Fruit fly (Drosophila melanogaster) whole organism: Measurements from ENCODE around the gene SLC22A.

Experiments
- CG8478 ChIP-seq: fragments of >200 bp; optimal IDR thresholded peaks from 2 replicates; lab custom pipeline; 2018; ENCODE audit warnings: inconsistent platforms
- Dll ChIP-seq: fragments of >200 bp; optimal IDR thresholded peaks from 2 replicates; lab custom pipeline; 2017
- EcR ChIP-seq, 2 experiments: fragments of >200 bp; optimal IDR thresholded peaks; 2 replicates each; lab custom pipeline; 2017; ENCODE audit warnings: missing biosample characterization in 2 of 2, missing genetic modification characterization in 2 of 2, missing genetic modification reagents in 2 of 2
- pan ChIP-seq: fragments of >200 bp; optimal IDR thresholded peaks from 2 replicates; lab custom pipeline; 2017
- psq ChIP-seq: fragments of >200 bp; optimal IDR thresholded peaks from 2 replicates; lab custom pipeline; 2017
- usp ChIP-seq: fragments of >200 bp; optimal IDR thresholded peaks from 2 replicates; lab custom pipeline; 2017; ENCODE audit warnings: missing biosample characterization, missing genetic modification characterization, mixed read lengths

- TF ChIP-seq EcR (GFP tag; optimal IDR thresholded peaks at IDR 0.05; lab: Kevin White, UChicago) = no peak
- TF ChIP-seq usp (GFP tag; lab: Kevin White, UChicago) = no peak
- TF ChIP-seq psq (lab: Kevin White, UChicago) = no peak
- TF ChIP-seq Dll (lab: Kevin White, UChicago) = no peak
- TF ChIP-seq pan (lab: Kevin White, UChicago) = no peak
- TF ChIP-seq CG8478 (lab: Kevin White, UChicago) = no peak
Observed at dm6 chr3L:21894100-21894499, 40.4 kb upstream of the SLC22A start.
